Fruit fly (Drosophila melanogaster): ENCODE data around the gene Lint-O.

The Lint-O gene

DNA sequence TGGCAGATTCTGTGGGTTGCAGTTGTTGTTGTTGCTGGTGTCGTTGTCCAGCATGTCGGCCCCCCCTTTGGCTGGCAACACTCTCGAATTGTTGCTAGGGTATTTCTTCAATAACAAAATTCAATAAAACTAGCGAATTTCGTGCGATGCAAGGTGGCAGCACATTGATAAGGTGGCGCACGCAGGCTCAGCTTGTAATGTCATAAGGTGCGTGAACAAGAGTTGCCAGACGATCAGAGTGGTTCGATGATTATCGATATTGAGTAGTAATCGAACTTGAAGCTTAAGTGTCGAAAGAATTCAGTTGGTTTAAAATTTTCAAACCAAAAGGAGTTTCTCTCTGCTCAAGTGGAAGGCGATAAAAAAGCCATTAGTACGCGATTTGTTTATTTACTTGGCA lies 21.6 kb downstream of the Lint-O start, which contains the start of gene CG2701 (continued):
- TF ChIP-seq gsb-n (tag; optimal IDR thresholded peaks at IDR 0.05) (no peak), gt (GFP tag; IDR thresholded peaks at IDR 0.05) (no peak), CG4404 (GFP tag; IDR thresholded peaks at IDR 0.05) (no peak), eve (GFP tag; optimal IDR thresholded peaks at IDR 0.05) (no peak), Ravus (GFP tag; IDR thresholded peaks at IDR 0.05) (no peak), Tbp (GFP tag; optimal IDR thresholded peaks at IDR 0.05) (no peak), CG4820 (GFP tag; optimal IDR thresholded peaks at IDR 0.05) (no peak), rib (GFP tag; IDR thresholded peaks at IDR 0.05) (no peak), CG2712 (tag; optimal IDR thresholded peaks at IDR 0.05) (no peak), CG7556 (GFP tag; optimal IDR thresholded peaks at IDR 0.05) (no peak), dimm (GFP tag; IDR thresholded peaks at IDR 0.05) (no peak), Dip2 (GFP tag; IDR thresholded peaks at IDR 0.05) (no peak), emc (GFP tag; optimal IDR thresholded peaks at IDR 0.05) (no peak), dati (GFP tag; IDR thresholded peaks at IDR 0.05) (no peak), CG6791 (GFP tag; IDR thresholded peaks at IDR 0.05; ENCODE audit: partially characterized antibody) (peak; percentile 81), CG17385 (GFP tag; optimal IDR thresholded peaks at IDR 0.05) (no peak), lov (optimal IDR thresholded peaks at IDR 0.05) (no peak), lov (GFP tag; IDR thresholded peaks at IDR 0.05) (no peak), CG11456 (GFP tag; IDR thresholded peaks at IDR 0.05) (no peak), yki (optimal IDR thresholded peaks at IDR 0.05) (no peak), CG17912 (GFP tag; optimal IDR thresholded peaks at IDR 0.05) (no peak), esg (GFP tag; conservative IDR thresholded peaks at IDR 0.05) (no peak), sd (tag; optimal IDR thresholded peaks at IDR 0.05) (no peak), nerfin-2 (GFP tag; IDR thresholded peaks at IDR 0.05; ENCODE audit: partially characterized antibody) (peak; percentile 60), CG10431 (GFP tag; optimal IDR thresholded peaks at IDR 0.05) (no peak), bcd (GFP tag; optimal IDR thresholded peaks at IDR 0.05) (no peak), lola (GFP tag; optimal IDR thresholded peaks at IDR 0.05) (no peak), en (GFP tag; optimal IDR thresholded peaks at IDR 0.05) (no peak), Atf6 (GFP tag; IDR thresholded peaks at IDR 0.05) (no peak), bab2 (GFP tag; optimal IDR thresholded peaks at IDR 0.05) (no peak), CG31224 (GFP tag; IDR thresholded peaks at IDR 0.05) (no peak), CG10267 (tag; optimal IDR thresholded peaks at IDR 0.05) (peak; percentile 9), hb (GFP tag; IDR thresholded peaks at IDR 0.05; ENCODE audit: partially characterized antibody) (peak; percentile 61; the same call in 1 of the 3 replicates), twi (tag; optimal IDR thresholded peaks at IDR 0.05) (no peak), CG15011 (GFP tag; optimal IDR thresholded peaks at IDR 0.05) (no peak), CG7839 (tag; optimal IDR thresholded peaks at IDR 0.05) (no peak), CTCF (GFP tag; optimal IDR thresholded peaks at IDR 0.05) (peak; percentile 2), chif (GFP tag; optimal IDR thresholded peaks at IDR 0.05) (no peak), CG10654 (GFP tag; optimal IDR thresholded peaks at IDR 0.05) (no peak), CG17802 (tag; optimal IDR thresholded peaks at IDR 0.05) (no peak), nom (GFP tag; optimal IDR thresholded peaks at IDR 0.05) (no peak), CG7928 (GFP tag; optimal IDR thresholded peaks at IDR 0.05) (no peak), Bgb (GFP tag; IDR thresholded peaks at IDR 0.05; ENCODE audit: partially characterized antibody) (peak; percentile 86), Bdp1 (GFP tag; optimal IDR thresholded peaks at IDR 0.05) (no peak), CG11504 (tag; optimal IDR thresholded peaks at IDR 0.05) (no peak), CG4854 (GFP tag; optimal IDR thresholded peaks at IDR 0.05) (no peak), Hmx (GFP tag; optimal IDR thresholded peaks at IDR 0.05) (no peak), scrt (GFP tag; optimal IDR thresholded peaks at IDR 0.05) (no peak), Dp (GFP tag; optimal IDR thresholded peaks at IDR 0.05) (peak; percentile 69), lab (GFP tag; optimal IDR thresholded peaks at IDR 0.05) (no peak), CG17612 (GFP tag; IDR thresholded peaks at IDR 0.05) (no peak), tap (tag; optimal IDR thresholded peaks at IDR 0.05) (no peak), CG15479 (GFP tag; optimal IDR thresholded peaks at IDR 0.05) (no peak)
